Fruit fly (Drosophila melanogaster) ovary, adult (tissue): ENCODE measurements around the gene TwdlL.

Experiments used
- CG17801 ChIP-seq: fragments of 200-800 bp; optimal IDR thresholded peaks from 2 replicates; lab custom pipeline; 2019; ENCODE audit warnings: missing biosample characterization, mild to moderate bottlenecking, missing genetic modification characterization, moderate library complexity; ENCODE audit not compliant: partially characterized antibody

TwdlL gene

DNA sequence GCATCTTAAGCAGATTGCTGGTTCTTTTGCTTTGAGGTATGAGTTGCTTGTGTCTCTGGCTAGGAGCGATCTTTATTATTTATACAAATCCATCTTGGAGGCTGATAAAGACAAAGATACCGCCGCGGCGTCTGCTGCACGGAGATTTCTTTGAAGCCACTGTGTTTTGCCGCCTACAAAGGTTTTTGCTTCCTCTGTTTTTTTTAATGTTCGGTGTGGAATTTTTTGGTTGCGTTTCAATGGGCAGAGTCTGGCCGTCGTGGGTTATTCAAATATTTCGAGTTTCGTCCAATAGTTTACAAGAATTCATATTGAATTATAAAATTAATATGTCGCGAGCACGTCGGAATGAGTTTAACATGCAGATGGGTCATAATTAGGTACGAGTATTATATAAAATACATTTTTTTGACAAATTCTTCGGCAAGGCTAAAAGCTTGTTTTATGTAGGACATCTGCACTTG, 1.9 kb downstream of the TwdlL start, which contains the start of gene TwdlB:
Gene TwdlB (minus strand): TSS at position 51 of the 464 bp plus-strand sequence.
- TF ChIP-seq CG17801 (GFP tag; lab: Kevin White, UChicago), result no peak

DNA sequence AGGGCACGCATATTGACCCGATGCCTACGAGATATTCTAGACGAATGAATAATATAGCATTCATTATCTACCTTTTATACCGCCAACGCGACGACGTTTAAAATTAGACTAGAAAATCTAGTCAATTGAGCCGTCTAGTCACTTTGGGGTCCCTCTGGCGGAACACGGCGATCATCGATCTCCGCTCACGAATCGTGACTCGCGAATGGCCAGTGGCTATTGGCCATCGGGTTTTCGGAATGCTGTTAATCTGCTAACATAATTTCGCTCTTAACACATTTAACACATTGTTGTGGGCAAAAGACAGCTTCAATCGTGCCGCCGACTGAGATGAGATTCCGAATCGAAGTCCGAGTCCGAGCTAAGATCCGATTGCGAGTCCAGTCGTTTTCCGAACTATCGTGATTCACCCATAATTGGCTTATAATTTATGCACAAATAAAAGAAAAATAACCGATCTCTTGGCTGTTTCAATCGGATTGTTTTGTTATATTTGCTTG, 4.1 kb downstream of the TwdlL start, which contains the start of gene TwdlP:
Gene TwdlP (minus strand): TSS at position 51 of the 500 bp plus-strand sequence.
- TF ChIP-seq CG17801 (GFP tag; lab: Kevin White, UChicago), result no peak

dm6 chr3R:26618818-26619217, 6.6 kb downstream of the TwdlL start, which contains the start of gene TwdlM:
Gene TwdlM (plus strand): TSS chr3R:26619118.
- TF ChIP-seq CG17801 (GFP tag; lab: Kevin White, UChicago), result no peak

DNA sequence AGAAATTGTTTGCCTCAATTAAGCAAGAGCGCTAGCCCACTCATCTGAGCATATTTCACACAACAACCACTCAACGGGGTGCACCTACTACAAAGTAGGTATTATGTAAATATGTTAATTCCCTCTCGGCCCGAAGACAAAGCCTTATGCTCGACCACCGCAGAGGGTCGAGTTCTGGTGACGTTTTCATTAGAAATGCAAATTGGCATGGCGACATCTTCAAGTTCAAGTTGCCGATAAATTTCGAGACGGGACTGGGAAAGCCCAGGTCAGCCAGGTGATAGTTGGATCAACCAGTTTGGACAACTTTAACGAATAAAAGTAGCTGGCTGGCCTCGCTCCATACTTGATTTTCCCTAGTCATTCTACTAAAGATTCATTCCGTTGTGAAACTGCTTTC, 10.0 kb downstream of the TwdlL start:
- TF ChIP-seq CG17801 (GFP tag; lab: Kevin White, UChicago), result no peak

- TF ChIP-seq CG17801 (GFP tag; lab: Kevin White, UChicago), result no peak
These were observed 19.0 kb downstream of the TwdlL start for dm6 chr3R:26606498-26606897.

- no peak for TF ChIP-seq CG17801 (GFP tag; lab: Kevin White, UChicago)
These were observed 31.5 kb downstream of the TwdlL start for dm6 chr3R:26593847-26594542.

- TF ChIP-seq CG17801 (GFP tag; lab: Kevin White, UChicago), result no peak
These were observed 37.3 kb downstream of the TwdlL start for dm6 chr3R:26588158-26588584.
